Worm (Caenorhabditis elegans): ENCODE data around the gene cpg-8.

The cpg-8 gene

ce11 chrV:4737727-4738126 lies 45.5 kb upstream of the cpg-8 start, which contains the start of gene F39G3.2 (continued):
- no peak for TF ChIP-seq daf-16 (GFP tag; optimal IDR thresholded peaks at IDR 0.05)
- TF ChIP-seq daf-16 (tag; optimal IDR thresholded peaks at IDR 0.05), result peak; percentile 37
- TF ChIP-seq unc-62 (GFP tag; optimal IDR thresholded peaks at IDR 0.05 in 1 of 2), result peak in 1 of 2 experiments; percentile 40
- TF ChIP-seq unc-62 (tag; optimal IDR thresholded peaks at IDR 0.05), result no peak
- TF ChIP-seq nhr-28 (tag; optimal IDR thresholded peaks at IDR 0.05), result peak; percentile 72
- TF ChIP-seq lsy-2 (tag; optimal IDR thresholded peaks at IDR 0.05), result no peak
- TF ChIP-seq mdl-1 (tag; optimal IDR thresholded peaks at IDR 0.05), result no peak
- no peak for TF ChIP-seq ces-1 (GFP tag; optimal IDR thresholded peaks at IDR 0.05)
- no peak for TF ChIP-seq dmd-8 (GFP tag; IDR thresholded peaks at IDR 0.05)
- TF ChIP-seq lin-38 (GFP tag; IDR thresholded peaks at IDR 0.05), result no peak
- TF ChIP-seq Y48G9A.11 (GFP tag; IDR thresholded peaks at IDR 0.05), result no peak
- TF ChIP-seq dve-1 (tag; optimal IDR thresholded peaks at IDR 0.05; ENCODE audit: insufficient read depth), result peak; percentile 54
- TF ChIP-seq lim-7 (GFP tag; IDR thresholded peaks at IDR 0.05), result no peak
- TF ChIP-seq lin-15B (tag; optimal IDR thresholded peaks at IDR 0.05), result no peak
- no peak for TF ChIP-seq ZK546.5 (tag; optimal IDR thresholded peaks at IDR 0.05)
- TF ChIP-seq nhr-11 (tag; optimal IDR thresholded peaks at IDR 0.05), result no peak
- TF ChIP-seq fos-1 (tag; optimal IDR thresholded peaks at IDR 0.05), result no peak
- peak; percentile 89 for TF ChIP-seq pqm-1 (tag; optimal IDR thresholded peaks at IDR 0.05)

ce11 chrV:4734608-4735007 lies 42.4 kb upstream of the cpg-8 start:
- peak; percentile 96 for TF ChIP-seq aha-1 (tag)
- no peak for TF ChIP-seq nhr-48 (tag; optimal IDR thresholded peaks at IDR 0.05)
- TF ChIP-seq daf-16 (GFP tag; optimal IDR thresholded peaks at IDR 0.05), result no peak
- peak; percentile 1 for TF ChIP-seq daf-16 (tag; optimal IDR thresholded peaks at IDR 0.05)
- TF ChIP-seq ZK546.5 (tag; optimal IDR thresholded peaks at IDR 0.05), result no peak
- TF ChIP-seq F37D6.2 (tag; optimal IDR thresholded peaks at IDR 0.05), result no peak
- no peak for TF ChIP-seq egl-27 (tag; optimal IDR thresholded peaks at IDR 0.05)
- no peak for TF ChIP-seq D1046.2 (GFP tag; IDR thresholded peaks at IDR 0.05)
- peak; percentile 40; the same call in 1 of the 2 replicates for TF ChIP-seq lin-38 (GFP tag; IDR thresholded peaks at IDR 0.05)
- 0 out of 2 replicates have a peak, but pooled peaks have one; percentile 8 for TF ChIP-seq arid-1 (GFP tag; conservative IDR thresholded peaks at IDR 0.05)
- TF ChIP-seq zfp-2 (tag; optimal IDR thresholded peaks at IDR 0.05), result no peak
- TF ChIP-seq hif-1 (tag; optimal IDR thresholded peaks at IDR 0.05), result no peak
- TF ChIP-seq dpl-1 (GFP tag; optimal IDR thresholded peaks at IDR 0.05), result no peak
- TF ChIP-seq madf-5 (GFP tag; IDR thresholded peaks at IDR 0.05), result no peak
- peak; percentile 31 for TF ChIP-seq aly-2 (tag; optimal IDR thresholded peaks at IDR 0.05)

ce11 chrV:4733952-4734351 lies 41.7 kb upstream of the cpg-8 start:
- TF ChIP-seq snpc-1.2 (GFP tag; IDR thresholded peaks at IDR 0.05), result 0 out of 2 replicates have a peak, but pooled peaks have one; percentile 35
- peak; percentile 64 for TF ChIP-seq aha-1 (tag)
- TF ChIP-seq set-16 (GFP tag; IDR thresholded peaks at IDR 0.05), result peak; percentile 19; the same call in 1 of the 2 replicates
- no peak for TF ChIP-seq ceh-20 (GFP tag; IDR thresholded peaks at IDR 0.05)

DNA sequence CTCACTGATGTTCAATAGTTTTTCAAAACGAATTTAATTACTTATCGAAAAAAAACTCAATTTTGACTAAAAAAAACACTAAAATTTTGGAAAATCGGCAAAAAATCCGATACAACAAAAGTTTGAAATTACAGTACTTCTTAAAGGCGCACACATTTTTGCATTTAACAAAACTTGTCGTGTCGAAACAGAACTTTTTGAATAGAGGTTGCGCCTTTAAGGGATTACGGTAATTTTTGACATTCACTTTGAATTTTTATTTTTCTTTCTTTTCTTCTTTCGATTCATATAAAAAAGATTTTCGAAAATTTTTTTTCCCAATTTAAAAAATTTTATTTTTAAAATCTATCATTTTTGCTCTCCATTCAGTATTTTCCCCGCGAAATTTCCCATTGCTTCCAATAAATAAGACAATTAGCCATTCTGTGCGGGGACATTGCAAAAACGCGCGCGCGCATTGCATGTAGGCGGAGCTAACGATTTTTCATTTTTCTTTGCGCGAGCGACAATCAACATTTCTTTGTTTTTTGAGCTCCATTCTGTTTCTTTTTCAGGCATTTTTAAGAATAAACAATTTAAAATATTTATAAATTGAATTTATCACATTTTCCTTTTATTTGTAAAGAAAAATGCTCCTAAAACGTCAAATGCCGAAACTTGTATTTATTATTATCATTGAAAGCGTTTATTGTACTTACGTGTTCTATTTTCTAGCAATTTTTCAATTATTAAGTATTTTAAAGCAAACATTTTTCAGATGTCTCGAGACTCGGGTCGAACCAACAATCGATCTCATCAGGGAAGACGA lies 39.1 kb upstream of the cpg-8 start, which contains the start of gene F39G3.3:
TSS of gene F39G3.3 (plus strand) at position 758 of the 808 bp plus-strand sequence.
- TF ChIP-seq ceh-32 (tag; optimal IDR thresholded peaks at IDR 0.05; ENCODE audit: poor library complexity), result no peak
- TF ChIP-seq snpc-1.2 (GFP tag; IDR thresholded peaks at IDR 0.05), result no peak
- no peak for TF ChIP-seq mxl-2 (GFP tag; conservative IDR thresholded peaks at IDR 0.05)
- TF ChIP-seq zfp-2 (tag; optimal IDR thresholded peaks at IDR 0.05), result no peak
- TF ChIP-seq lim-7 (GFP tag; IDR thresholded peaks at IDR 0.05), result no peak
- TF ChIP-seq lin-38 (GFP tag; IDR thresholded peaks at IDR 0.05), result peak; percentile 73
- TF ChIP-seq ama-1 (optimal IDR thresholded peaks at IDR 0.05), result no peak
- peak; percentile 81 for TF ChIP-seq hmg-1.1 (GFP tag; IDR thresholded peaks at IDR 0.05)
- no peak for TF ChIP-seq nhr-10 (tag; optimal IDR thresholded peaks at IDR 0.05)
- no peak for TF ChIP-seq set-16 (GFP tag; IDR thresholded peaks at IDR 0.05)
- TF ChIP-seq fkh-10 (GFP tag; optimal IDR thresholded peaks at IDR 0.05), result no peak
- TF ChIP-seq madf-9 (GFP tag; conservative IDR thresholded peaks at IDR 0.05), result no peak
- TF ChIP-seq lir-3 (tag; optimal IDR thresholded peaks at IDR 0.05), result no peak
- TF ChIP-seq nhr-28 (tag; optimal IDR thresholded peaks at IDR 0.05), result peak; percentile 47
- TF ChIP-seq F10B5.3 (tag; optimal IDR thresholded peaks at IDR 0.05), result no peak
- TF ChIP-seq ztf-11 (tag; optimal IDR thresholded peaks at IDR 0.05), result no peak
- TF ChIP-seq nhr-25 (tag; optimal IDR thresholded peaks at IDR 0.05; ENCODE audit: borderline replicate concordance, insufficient read depth), result no peak
- 0 out of 2 replicates have a peak, but pooled peaks have one; percentile 11 for TF ChIP-seq ceh-20 (GFP tag; IDR thresholded peaks at IDR 0.05)
- no peak for TF ChIP-seq jun-1 (tag; optimal IDR thresholded peaks at IDR 0.05)
- TF ChIP-seq dmd-6 (GFP tag; IDR thresholded peaks at IDR 0.05), result no peak

All from whole organism, L4 larva.